Worm (Caenorhabditis elegans) whole organism, L4/young adult: ENCODE measurements around the gene F58B3.6.

Source experiments
- W03F9.2 ChIP-seq: fragments of 150-350 bp; optimal IDR thresholded peaks from 2 replicates; lab custom pipeline; 2014; ENCODE audit warnings: missing biosample characterization, missing genetic modification characterization
- dao-5 ChIP-seq: sonication (generic microtip); optimal IDR thresholded peaks from 2 replicates; lab custom pipeline; 2016; ENCODE audit warnings: missing genotype, missing genetic modification characterization, moderate library complexity, missing compliant biosample characterization
- him-1 ChIP-seq: sonication (generic microtip); optimal IDR thresholded peaks from 2 replicates; lab custom pipeline; 2016; ENCODE audit warnings: missing genotype, missing genetic modification reagents, missing genetic modification characterization, missing compliant biosample characterization

- TF ChIP-seq W03F9.2 (tag; lab: Kevin White, UChicago) (no peak), dao-5 (tag; lab: Kevin White, UChicago) (no peak), him-1 (no peak)
Observed at ce11 chrIV:11651965-11652453, 15.6 kb downstream of the F58B3.6 start, which contains the start of the genes acl-3 and ndub-6.
